Fruit fly (Drosophila melanogaster) whole organism, adult: ENCODE measurements around the gene Ser12.

Experiments
- CG11617 ChIP-seq: fragments of 200-800 bp; sonication (Bioruptor generic); optimal IDR thresholded peaks from 2 replicates; lab custom pipeline; 2017; ENCODE audit warnings: mild to moderate bottlenecking, missing biosample characterization, missing genetic modification reagents, missing genetic modification characterization
- CG12768 ChIP-seq: fragments of 200-800 bp; sonication (Bioruptor generic); optimal IDR thresholded peaks from 2 replicates; lab custom pipeline; 2017; ENCODE audit warnings: missing biosample characterization, missing genetic modification characterization, mild to moderate bottlenecking, moderate library complexity, missing genetic modification reagents
- CG1620 ChIP-seq: fragments of 200-800 bp; sonication (Bioruptor generic); optimal IDR thresholded peaks from 2 replicates; lab custom pipeline; 2016; ENCODE audit warnings: missing biosample characterization, missing genetic modification characterization
- CG33017 ChIP-seq: fragments of 200-800 bp; sonication (Bioruptor generic); optimal IDR thresholded peaks from 2 replicates; lab custom pipeline; 2018; ENCODE audit warnings: missing biosample characterization, mild to moderate bottlenecking, missing genetic modification characterization, moderate library complexity
- CG7101 ChIP-seq: fragments of 200-800 bp; sonication (Bioruptor generic); optimal IDR thresholded peaks from 2 replicates; lab custom pipeline; 2018; ENCODE audit warnings: missing biosample characterization, mild to moderate bottlenecking, missing genetic modification characterization, moderate library complexity
- Crg-1 ChIP-seq: fragments of 200-800 bp; sonication (Bioruptor generic); optimal IDR thresholded peaks from 2 replicates; lab custom pipeline; 2016; ENCODE audit warnings: missing biosample characterization, missing genetic modification characterization
- Hr96 ChIP-seq: fragments of 200-800 bp; sonication (Bioruptor generic); optimal IDR thresholded peaks from 2 replicates; lab custom pipeline; 2016; ENCODE audit warnings: missing biosample characterization, missing genetic modification characterization
- bab1 ChIP-seq: fragments of 200-800 bp; sonication (Bioruptor generic); optimal IDR thresholded peaks from 3 replicates; lab custom pipeline; 2019; ENCODE audit warnings: missing biosample characterization, mild to moderate bottlenecking, missing genetic modification characterization, moderate library complexity
- pad ChIP-seq: fragments of 200-800 bp; sonication (Bioruptor generic); optimal IDR thresholded peaks from 3 replicates; lab custom pipeline; 2017; ENCODE audit warnings: missing biosample characterization, missing genetic modification characterization, mild to moderate bottlenecking, moderate library complexity, missing genetic modification reagents
- toe ChIP-seq: fragments of 200-800 bp; sonication (Bioruptor generic); optimal IDR thresholded peaks from 2 replicates; lab custom pipeline; 2016; ENCODE audit warnings: missing biosample characterization, missing genetic modification characterization

- TF ChIP-seq bab1 (GFP tag; lab: Kevin White, UChicago) (no peak), CG33017 (tag; lab: Kevin White, UChicago) (no peak), CG11617 (GFP tag; lab: Kevin White, UChicago) (no peak), CG1620 (GFP tag; lab: Kevin White, UChicago) (no peak), CG12768 (GFP tag; lab: Kevin White, UChicago) (no peak), toe (no peak), Crg-1 (no peak), Hr96 (GFP tag; lab: Kevin White, UChicago) (no peak), CG7101 (no peak), pad (GFP tag; lab: Kevin White, UChicago) (no peak)
These were observed 3.9 kb upstream of the Ser12 start, which contains the start of gene Send1 for dm6 chr2L:2254950-2255349.
